Fruit fly (Drosophila melanogaster) Kc167 (cell line): ENCODE results near the gene CG2258.

ENCODE experiments used
- insv ChIP-seq: fragments of >200 bp; optimal IDR thresholded peaks from 3 replicates; lab custom pipeline; 2018; ENCODE audit warnings: missing external identifiers
- ttk ChIP-seq: sonication (Bioruptor generic); optimal IDR thresholded peaks from 2 replicates; lab custom pipeline; 2017; ENCODE audit warnings: missing external identifiers

dm6 chrX:8145501-8146157, 43.7 kb upstream of the CG2258 start, which contains the start of the genes alpha-PheRS and CG2129:
- TF ChIP-seq ttk = no peak
- no peak for TF ChIP-seq insv (lab: Kevin White, UChicago)
